Worm (Caenorhabditis elegans) whole organism, L2 larva: ENCODE data around the gene Y41D4A.6.

ENCODE experiments used
- R02D3.7 ChIP-seq: fragments of 150-350 bp; optimal IDR thresholded peaks from 2 replicates; lab custom pipeline; 2014; ENCODE audit warnings: missing biosample characterization, missing genetic modification characterization
- aly-2 ChIP-seq: fragments of 150-350 bp; optimal IDR thresholded peaks from 2 replicates; lab custom pipeline; 2014; ENCODE audit warnings: missing biosample characterization, missing genetic modification characterization
- ama-1 ChIP-seq: fragments of 150-350 bp; optimal IDR thresholded peaks from 2 replicates; lab custom pipeline; 2018; ENCODE audit warnings: inconsistent platforms
- mab-5 ChIP-seq: fragments of 150-350 bp; optimal IDR thresholded peaks from 2 replicates; lab custom pipeline; 2014; ENCODE audit warnings: missing biosample characterization, missing genetic modification characterization
- nhr-237 ChIP-seq: fragments of 150-350 bp; optimal IDR thresholded peaks from 2 replicates; lab custom pipeline; 2014; ENCODE audit warnings: missing biosample characterization, missing genetic modification characterization
- nhr-77 ChIP-seq: fragments of 150-350 bp; optimal IDR thresholded peaks from 2 replicates; lab custom pipeline; 2014; ENCODE audit warnings: missing biosample characterization, missing genetic modification characterization
- skn-1 ChIP-seq: sonication (generic microtip); optimal IDR thresholded peaks from 2 replicates; lab custom pipeline; 2017; ENCODE audit warnings: missing biosample characterization, missing genetic modification characterization
- unc-62 ChIP-seq: fragments of 150-350 bp; optimal IDR thresholded peaks from 2 replicates; lab custom pipeline; 2014; ENCODE audit warnings: missing biosample characterization, missing genetic modification reagents, missing genetic modification characterization

ce11 chrIV:1709695-1710315, 35.5 kb downstream of the Y41D4A.6 start, which contains the start of the genes pbs-1 and K08D12.3:
- TF ChIP-seq R02D3.7 (tag; lab: Kevin White, UChicago) (no peak), aly-2 (no peak), unc-62 (no peak), skn-1 (tag; lab: Kevin White, UChicago) (peak; percentile 79), nhr-77 (no peak), mab-5 (tag; lab: Kevin White, UChicago) (peak; percentile 63), nhr-237 (tag; lab: Kevin White, UChicago) (no peak), ama-1 (lab: Kevin White, UChicago) (peak; percentile 72)
